Fruit fly (Drosophila melanogaster): ENCODE results near the gene CG42709.

CG42709 gene

dm6 chr3L:12843056-12843799 is 53.2 kb downstream of the CG42709 start, which contains the start of gene nebu (continued):
- TF ChIP-seq PHDP (tag; optimal IDR thresholded peaks at IDR 0.05) (peak; percentile 97), YL-1 (GFP tag; optimal IDR thresholded peaks at IDR 0.05) (peak; percentile 55), bigmax (GFP tag; optimal IDR thresholded peaks at IDR 0.05) (peak; percentile 22), danr (GFP tag; IDR thresholded peaks at IDR 0.05) (peak; percentile 95), Mes4 (GFP tag; optimal IDR thresholded peaks at IDR 0.05) (peak; percentile 83), CG15479 (GFP tag; optimal IDR thresholded peaks at IDR 0.05) (no peak), CG4328 (GFP tag; optimal IDR thresholded peaks at IDR 0.05) (peak; percentile 84), CG13424 (tag; optimal IDR thresholded peaks at IDR 0.05) (peak; percentile 94), z (GFP tag; IDR thresholded peaks at IDR 0.05) (peak; percentile 64; the same call in 2 of the 3 replicates), Dfd (GFP tag; optimal IDR thresholded peaks at IDR 0.05) (peak in 1 of 2 experiments; percentile 76), amos (GFP tag; IDR thresholded peaks at IDR 0.05; ENCODE audit: partially characterized antibody) (no peak), CG31224 (GFP tag; IDR thresholded peaks at IDR 0.05) (peak; percentile 95), Fer3 (tag; optimal IDR thresholded peaks at IDR 0.05) (peak; percentile 97), Adf1 (GFP tag; IDR thresholded peaks at IDR 0.05) (peak; percentile 89), MESR4 (GFP tag; optimal IDR thresholded peaks at IDR 0.05) (peak; percentile 56), CG7357 (GFP tag; IDR thresholded peaks at IDR 0.05) (peak; percentile 88), ems (GFP tag; optimal IDR thresholded peaks at IDR 0.05) (peak; percentile 95), bab2 (GFP tag; optimal IDR thresholded peaks at IDR 0.05) (peak; percentile 97), CG12299 (tag; optimal IDR thresholded peaks at IDR 0.05) (peak; percentile 93), CG34422 (GFP tag; IDR thresholded peaks at IDR 0.05) (peak; percentile 96), CG4404 (GFP tag; IDR thresholded peaks at IDR 0.05) (no peak; the same call in 1 of the 2 replicates), unc-4 (GFP tag; IDR thresholded peaks at IDR 0.05; ENCODE audit: partially characterized antibody) (no peak), Sry-β (GFP tag; optimal IDR thresholded peaks at IDR 0.05) (no peak), Fer1 (GFP tag; optimal IDR thresholded peaks at IDR 0.05) (peak; percentile 99), CG3407 (GFP tag; optimal IDR thresholded peaks at IDR 0.05) (peak; percentile 78), CG7928 (GFP tag; optimal IDR thresholded peaks at IDR 0.05) (peak; percentile 78), tll (GFP tag; optimal IDR thresholded peaks at IDR 0.05) (no peak), wek (GFP tag; optimal IDR thresholded peaks at IDR 0.05) (peak; percentile 80), Taf1 (GFP tag; IDR thresholded peaks at IDR 0.05) (peak; percentile 94), nerfin-1 (tag; optimal IDR thresholded peaks at IDR 0.05) (peak; percentile 67), CG14050 (GFP tag; IDR thresholded peaks at IDR 0.05) (peak; percentile 94), ind (GFP tag; optimal IDR thresholded peaks at IDR 0.05) (peak; percentile 97), HmgZ (tag; optimal IDR thresholded peaks at IDR 0.05) (peak; percentile 98), CG12071 (GFP tag; optimal IDR thresholded peaks at IDR 0.05) (peak; percentile 96), NfI (GFP tag; optimal IDR thresholded peaks at IDR 0.05) (peak; percentile 95), CG6813 (GFP tag; optimal IDR thresholded peaks at IDR 0.05) (peak; percentile 95), row (GFP tag; IDR thresholded peaks at IDR 0.05) (peak; percentile 98), sens-2 (GFP tag; IDR thresholded peaks at IDR 0.05) (peak; percentile 81; the same call in 1 of the 2 replicates), pnt (GFP tag; optimal IDR thresholded peaks at IDR 0.05) (peak; percentile 94), CG17612 (GFP tag; IDR thresholded peaks at IDR 0.05) (peak; percentile 95), Max (GFP tag; optimal IDR thresholded peaks at IDR 0.05) (peak; percentile 94), jumu (GFP tag; optimal IDR thresholded peaks at IDR 0.05) (peak; percentile 95), Hr51 (GFP tag; optimal IDR thresholded peaks at IDR 0.05) (peak; percentile 95 to 96), CG31365 (tag; optimal IDR thresholded peaks at IDR 0.05) (peak; percentile 84), disco-r (GFP tag; optimal IDR thresholded peaks at IDR 0.05) (peak; percentile 93), klu (GFP tag; IDR thresholded peaks at IDR 0.05) (peak; percentile 94), chif (GFP tag; optimal IDR thresholded peaks at IDR 0.05) (peak; percentile 92 to 95), CG4424 (GFP tag; optimal IDR thresholded peaks at IDR 0.05) (peak; percentile 84), trh (GFP tag; optimal IDR thresholded peaks at IDR 0.05) (peak; percentile 81)
